Fruit fly (Drosophila melanogaster) whole organism, embryonic: ENCODE measurements around the gene Bet5.
A peak's percentile ranks its signal among the peaks of the same experiment; 100 is the strongest.

Source experiments
- Atf3 ChIP-seq: fragments of 200-800 bp; sonication (Bioruptor generic); optimal IDR thresholded peaks from 3 replicates; lab custom pipeline; 2016; ENCODE audit warnings: missing biosample characterization, missing genetic modification characterization
- CG11504 ChIP-seq: fragments of 200-800 bp; sonication (Bioruptor generic); optimal IDR thresholded peaks from 3 replicates; lab custom pipeline; 2019; ENCODE audit warnings: missing biosample characterization, mild to moderate bottlenecking, missing genetic modification characterization, moderate library complexity
- CG11723 ChIP-seq: fragments of 200-800 bp; sonication (Bioruptor generic); optimal IDR thresholded peaks from 2 replicates; lab custom pipeline; 2017; ENCODE audit warnings: missing biosample characterization, mild to moderate bottlenecking, missing genetic modification characterization
- CG12236 ChIP-seq: fragments of 200-800 bp; sonication (Bioruptor generic); optimal IDR thresholded peaks from 2 replicates; lab custom pipeline; 2016; ENCODE audit warnings: missing biosample characterization, missing genetic modification characterization
- CG14441 ChIP-seq: fragments of 200-800 bp; sonication (Bioruptor generic); IDR thresholded peaks from 2 replicates; pipeline ENCODE4 v1.3.6; 2022; ENCODE audit warnings: missing biosample characterization, missing genetic modification characterization
- CG14860 ChIP-seq: fragments of 200-800 bp; sonication (Bioruptor generic); IDR thresholded peaks from 3 replicates; pipeline ENCODE4 v1.3.6; 2022; ENCODE audit warnings: missing biosample characterization, missing genetic modification characterization; ENCODE audit not compliant: partially characterized antibody
- CG16779 ChIP-seq: fragments of 200-800 bp; sonication (Bioruptor generic); IDR thresholded peaks from 2 replicates; pipeline ENCODE4 v1.3.6; 2022; ENCODE audit warnings: missing biosample characterization, missing genetic modification characterization
- CG17359 ChIP-seq: fragments of 200-800 bp; sonication (Bioruptor generic); optimal IDR thresholded peaks from 3 replicates; lab custom pipeline; 2018; ENCODE audit warnings: missing biosample characterization, mild to moderate bottlenecking, missing genetic modification characterization, moderate library complexity
- CG34422 ChIP-seq: fragments of 200-800 bp; sonication (Bioruptor generic); IDR thresholded peaks from 3 replicates; pipeline ENCODE4 v1.3.6; 2022; ENCODE audit warnings: missing biosample characterization, missing genetic modification characterization
- CG5245 ChIP-seq: fragments of 200-800 bp; sonication (Bioruptor generic); optimal IDR thresholded peaks from 3 replicates; lab custom pipeline; 2016; ENCODE audit warnings: missing biosample characterization, missing genetic modification characterization
- CG5953 ChIP-seq: fragments of 200-800 bp; sonication (Bioruptor generic); IDR thresholded peaks from 2 replicates; pipeline ENCODE4 v1.3.6; 2022; ENCODE audit warnings: missing biosample characterization, missing genetic modification characterization
- CG6765 ChIP-seq: fragments of 200-800 bp; sonication (Bioruptor generic); optimal IDR thresholded peaks from 3 replicates; lab custom pipeline; 2017; ENCODE audit warnings: missing biosample characterization, mild to moderate bottlenecking, missing genetic modification characterization
- CG7556 ChIP-seq: fragments of 200-800 bp; sonication (Bioruptor generic); optimal IDR thresholded peaks from 2 replicates; lab custom pipeline; 2017; ENCODE audit warnings: missing biosample characterization, mild to moderate bottlenecking, missing genetic modification characterization
- CG7987 ChIP-seq: fragments of 200-800 bp; sonication (Bioruptor generic); optimal IDR thresholded peaks from 2 replicates; lab custom pipeline; 2018; ENCODE audit warnings: missing biosample characterization, mild to moderate bottlenecking, missing genetic modification characterization, moderate library complexity
- CG9609 ChIP-seq: fragments of 200-800 bp; sonication (Bioruptor generic); optimal IDR thresholded peaks from 3 replicates; lab custom pipeline; 2016; ENCODE audit warnings: missing biosample characterization, missing genetic modification characterization
- CG9876 ChIP-seq: fragments of 200-800 bp; sonication (Bioruptor generic); optimal IDR thresholded peaks from 2 replicates; lab custom pipeline; 2016; ENCODE audit warnings: missing biosample characterization, missing genetic modification characterization
- CHES-1-like ChIP-seq: fragments of 200-800 bp; sonication (Bioruptor generic); optimal IDR thresholded peaks from 2 replicates; lab custom pipeline; 2016; ENCODE audit warnings: missing biosample characterization, missing genetic modification characterization
- Dfd ChIP-seq, 2 experiments: fragments of >200 bp; optimal IDR thresholded peaks; 2 replicates each; lab custom pipeline; 2017; ENCODE audit warnings: missing biosample characterization in 2 of 2, missing genetic modification characterization in 2 of 2
- Lhr ChIP-seq: fragments of 200-800 bp; sonication (Bioruptor generic); optimal IDR thresholded peaks from 3 replicates; lab custom pipeline; 2017; ENCODE audit warnings: mild to moderate bottlenecking, missing biosample characterization, missing genetic modification reagents, missing genetic modification characterization
- Lpt ChIP-seq: fragments of >200 bp; optimal IDR thresholded peaks from 2 replicates; lab custom pipeline; 2018; ENCODE audit warnings: missing biosample characterization, missing genetic modification characterization
- Mad ChIP-seq: fragments of 200-800 bp; sonication (Bioruptor generic); optimal IDR thresholded peaks from 2 replicates; lab custom pipeline; 2016; ENCODE audit warnings: missing biosample characterization, missing genetic modification characterization
- NK7.1 ChIP-seq: fragments of 200-800 bp; sonication (Bioruptor generic); optimal IDR thresholded peaks from 3 replicates; lab custom pipeline; 2016; ENCODE audit warnings: missing biosample characterization, missing genetic modification characterization
- Nf-YA ChIP-seq: fragments of 200-800 bp; sonication (Bioruptor generic); IDR thresholded peaks from 2 replicates; pipeline ENCODE4 v1.3.6; 2022; ENCODE audit warnings: missing biosample characterization, missing genetic modification characterization
- Optix ChIP-seq: fragments of 200-800 bp; sonication (Bioruptor generic); IDR thresholded peaks from 3 replicates; pipeline ENCODE4 v1.3.6; 2022; ENCODE audit warnings: missing biosample characterization, missing genetic modification characterization
- PHDP ChIP-seq: fragments of 200-800 bp; sonication (Bioruptor generic); optimal IDR thresholded peaks from 3 replicates; lab custom pipeline; 2018; ENCODE audit warnings: missing biosample characterization, mild to moderate bottlenecking, missing genetic modification characterization, moderate library complexity
- Ravus ChIP-seq: fragments of 200-800 bp; sonication (Bioruptor generic); IDR thresholded peaks from 2 replicates; pipeline ENCODE4 v1.3.6; 2022; ENCODE audit warnings: missing biosample characterization, missing genetic modification characterization
- Rfx ChIP-seq: fragments of 200-800 bp; sonication (Bioruptor generic); IDR thresholded peaks from 2 replicates; pipeline ENCODE4 v1.3.6; 2022; ENCODE audit warnings: missing biosample characterization, missing genetic modification characterization
- Xbp1 ChIP-seq: fragments of 200-800 bp; sonication (Bioruptor generic); optimal IDR thresholded peaks from 3 replicates; lab custom pipeline; 2016; ENCODE audit warnings: missing biosample characterization, mild to moderate bottlenecking, missing genetic modification characterization
- ap ChIP-seq: fragments of 200-800 bp; sonication (Bioruptor generic); IDR thresholded peaks from 2 replicates; pipeline ENCODE4 v1.3.6; 2022; ENCODE audit warnings: missing biosample characterization, missing genetic modification characterization
- ato ChIP-seq: fragments of 200-800 bp; sonication (Bioruptor generic); IDR thresholded peaks from 2 replicates; pipeline ENCODE4 v1.3.6; 2022; ENCODE audit warnings: missing biosample characterization, missing genetic modification characterization; ENCODE audit not compliant: partially characterized antibody
- crp ChIP-seq, 2 experiments: fragments of 200-800 bp; sonication (Bioruptor generic); optimal IDR thresholded peaks; 2 replicates in 1 of 2; 3 replicates in 1 of 2; lab custom pipeline; 2017; ENCODE audit warnings: missing biosample characterization in 2 of 2, missing genetic modification characterization in 2 of 2, mild to moderate bottlenecking in 1 of 2, moderate library complexity in 1 of 2
- eve ChIP-seq, 2 experiments: fragments of >200 bp; optimal IDR thresholded peaks; 2 replicates each; lab custom pipeline; 2017; ENCODE audit warnings: missing biosample characterization in 2 of 2, missing genetic modification characterization in 2 of 2
- ham ChIP-seq: fragments of 200-800 bp; sonication (Bioruptor generic); IDR thresholded peaks from 2 replicates; pipeline ENCODE4 v1.3.6; 2022; ENCODE audit warnings: missing biosample characterization, missing genetic modification characterization
- kah ChIP-seq: fragments of 200-800 bp; sonication (Bioruptor generic); optimal IDR thresholded peaks from 2 replicates; lab custom pipeline; 2018; ENCODE audit warnings: missing biosample characterization, mild to moderate bottlenecking, missing genetic modification characterization
- kay ChIP-seq: fragments of 200-800 bp; sonication (Bioruptor generic); optimal IDR thresholded peaks from 2 replicates; lab custom pipeline; 2016; ENCODE audit warnings: missing biosample characterization, missing genetic modification characterization
- ken ChIP-seq: fragments of 200-800 bp; sonication (Bioruptor generic); IDR thresholded peaks from 3 replicates; pipeline ENCODE4 v1.3.6; 2022; ENCODE audit warnings: missing biosample characterization, missing genetic modification characterization
- klu ChIP-seq: fragments of 200-800 bp; sonication (Bioruptor generic); IDR thresholded peaks from 2 replicates; pipeline ENCODE4 v1.3.6; 2022; ENCODE audit warnings: missing biosample characterization, missing genetic modification characterization
- lmd ChIP-seq: fragments of 200-800 bp; sonication (Bioruptor generic); IDR thresholded peaks from 2 replicates; pipeline ENCODE4 v1.3.6; 2022; ENCODE audit warnings: missing biosample characterization, missing genetic modification characterization
- lola ChIP-seq, 3 experiments: fragments of >200 bp in 2 of 3; fragments of 200-800 bp in 1 of 3; sonication (Bioruptor generic) in 1 of 3; optimal IDR thresholded peaks; 2 replicates each; lab custom pipeline; 2017 to 2019; ENCODE audit warnings: missing biosample characterization in 3 of 3, missing genetic modification characterization in 3 of 3, mild to moderate bottlenecking in 1 of 3, moderate library complexity in 1 of 3
- odd ChIP-seq: fragments of 200-800 bp; sonication (Bioruptor generic); optimal IDR thresholded peaks from 2 replicates; lab custom pipeline; 2017; ENCODE audit warnings: missing biosample characterization, mild to moderate bottlenecking, missing genetic modification characterization
- pho ChIP-seq: fragments of 200-800 bp; sonication (Bioruptor generic); optimal IDR thresholded peaks from 2 replicates; lab custom pipeline; 2016; ENCODE audit warnings: missing biosample characterization, missing genetic modification characterization
- pita ChIP-seq: fragments of 200-800 bp; sonication (Bioruptor generic); optimal IDR thresholded peaks from 2 replicates; lab custom pipeline; 2017; ENCODE audit warnings: missing biosample characterization, mild to moderate bottlenecking, missing genetic modification characterization
- pum ChIP-seq: fragments of 200-800 bp; sonication (Bioruptor generic); optimal IDR thresholded peaks from 2 replicates; lab custom pipeline; 2016; ENCODE audit warnings: missing biosample characterization, missing genetic modification characterization
- ro ChIP-seq: fragments of 200-800 bp; sonication (Bioruptor generic); IDR thresholded peaks from 2 replicates; pipeline ENCODE4 v1.3.6; 2022; ENCODE audit warnings: missing biosample characterization, missing genetic modification characterization
- run ChIP-seq: fragments of 200-800 bp; sonication (Bioruptor generic); optimal IDR thresholded peaks from 3 replicates; lab custom pipeline; 2018; ENCODE audit warnings: missing biosample characterization, mild to moderate bottlenecking, missing genetic modification characterization
- sr ChIP-seq: fragments of 200-800 bp; sonication (Bioruptor generic); IDR thresholded peaks from 3 replicates; pipeline ENCODE4 v1.3.6; 2022; ENCODE audit warnings: missing biosample characterization, missing genetic modification characterization
- ssp ChIP-seq: fragments of 200-800 bp; sonication (Bioruptor generic); IDR thresholded peaks from 2 replicates; pipeline ENCODE4 v1.3.6; 2022; ENCODE audit warnings: missing biosample characterization, missing genetic modification characterization
- tll ChIP-seq, 2 experiments: fragments of 200-800 bp in 1 of 2; fragments of >200 bp in 1 of 2; sonication (Bioruptor generic) in 1 of 2; optimal IDR thresholded peaks; 2 replicates each; lab custom pipeline; 2017 to 2019; ENCODE audit warnings: missing biosample characterization in 2 of 2, missing genetic modification characterization in 2 of 2, mild to moderate bottlenecking in 1 of 2, moderate library complexity in 1 of 2
- unc-4 ChIP-seq: fragments of 200-800 bp; sonication (Bioruptor generic); IDR thresholded peaks from 2 replicates; pipeline ENCODE4 v1.3.6; 2022; ENCODE audit warnings: missing biosample characterization, missing genetic modification characterization; ENCODE audit not compliant: partially characterized antibody
- vfl ChIP-seq: fragments of 200-800 bp; sonication (Bioruptor generic); optimal IDR thresholded peaks from 2 replicates; lab custom pipeline; 2016; ENCODE audit warnings: missing biosample characterization, missing genetic modification characterization
- vvl ChIP-seq: fragments of 200-800 bp; sonication (Bioruptor generic); IDR thresholded peaks from 2 replicates; pipeline ENCODE4 v1.3.6; 2022; ENCODE audit warnings: missing biosample characterization, missing genetic modification characterization

Gene Bet5

DNA sequence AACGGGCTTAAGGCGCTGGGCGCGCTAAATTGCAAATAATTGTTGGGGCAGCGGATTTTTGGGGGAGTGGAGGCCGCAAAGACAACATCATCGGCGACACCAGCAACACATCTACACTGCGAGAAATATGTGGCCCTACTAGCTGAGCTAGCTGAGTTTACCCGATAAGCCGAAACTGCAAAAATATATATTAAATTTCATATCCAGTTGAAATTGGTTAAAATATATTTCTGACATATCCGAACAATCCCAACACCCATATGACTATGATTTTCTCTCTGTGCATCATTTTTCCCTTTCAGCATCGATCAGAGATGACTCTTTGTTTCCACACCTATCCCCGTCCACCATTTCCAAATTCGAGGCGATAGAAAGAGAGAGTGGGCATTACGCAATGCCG is 9.8 kb downstream of the Bet5 start (continued):
- TF ChIP-seq Lhr (peak; percentile 19), CG7556 (GFP tag; lab: Kevin White, UChicago) (peak; percentile 54), CG6765 (no peak), CG7987 (no peak), Dfd (GFP tag; optimal IDR thresholded peaks at IDR 0.05; lab: Kevin White, UChicago) (no peak), CG11504 (tag; lab: Kevin White, UChicago) (peak; percentile 86), Xbp1 (peak; percentile 76), ssp (peak; percentile 72), tll (GFP tag; optimal IDR thresholded peaks at IDR 0.05; lab: Kevin White, UChicago) (no peak), crp (GFP tag; optimal IDR thresholded peaks at IDR 0.05; lab: Kevin White, UChicago) (peak in 1 of 2 experiments; percentile 8), Lpt (GFP tag; lab: Kevin White, UChicago) (no peak), CG11723 (GFP tag; lab: Kevin White, UChicago) (peak; percentile 47), sr (GFP tag; lab: Robert Waterston, UW) (peak; percentile 57; the same call in 1 of the 3 replicates), eve (GFP tag; optimal IDR thresholded peaks at IDR 0.05; lab: Kevin White, UChicago) (no peak), kay (GFP tag; lab: Kevin White, UChicago) (no peak), lola (GFP tag; optimal IDR thresholded peaks at IDR 0.05; lab: Kevin White, UChicago) (peak in 1 of 3 experiments; percentile 43), kah (GFP tag; lab: Kevin White, UChicago) (peak; percentile 40), Ravus (GFP tag; lab: Robert Waterston, UW) (peak; percentile 51), CG9876 (GFP tag; lab: Kevin White, UChicago) (no peak), CG5953 (GFP tag; lab: Robert Waterston, UW) (peak; percentile 67; the same call in 1 of the 2 replicates), Rfx (GFP tag; lab: Robert Waterston, UW) (peak; percentile 84), Mad (GFP tag; lab: Kevin White, UChicago) (no peak), CG16779 (GFP tag; lab: Robert Waterston, UW) (0 out of 2 replicates have a peak, but pooled peaks have one; percentile 49), unc-4 (GFP tag; lab: Robert Waterston, UW) (no peak), CG14441 (GFP tag; lab: Robert Waterston, UW) (peak; percentile 89), ro (peak; percentile 67), klu (GFP tag; lab: Robert Waterston, UW) (peak; percentile 52), CG9609 (GFP tag; lab: Kevin White, UChicago) (peak; percentile 60), odd (GFP tag; lab: Kevin White, UChicago) (peak; percentile 60), CG5245 (peak; percentile 63), NK7.1 (GFP tag; lab: Kevin White, UChicago) (no peak), CG34422 (GFP tag; lab: Robert Waterston, UW) (peak; percentile 82), pum (GFP tag; lab: Kevin White, UChicago) (peak; percentile 59), CG17359 (tag; lab: Kevin White, UChicago) (peak; percentile 85), lmd (GFP tag; lab: Robert Waterston, UW) (peak; percentile 85), ap (GFP tag; lab: Robert Waterston, UW) (peak; percentile 76), Atf3 (GFP tag; lab: Kevin White, UChicago) (peak; percentile 29), Optix (GFP tag; lab: Robert Waterston, UW) (peak; percentile 66), ken (GFP tag; lab: Robert Waterston, UW) (peak; percentile 41; the same call in 1 of the 3 replicates), CG12236 (GFP tag; lab: Kevin White, UChicago) (peak; percentile 22), vvl (GFP tag; lab: Robert Waterston, UW) (peak; percentile 89), ato (no peak), CG14860 (GFP tag; lab: Robert Waterston, UW) (no peak), pho (GFP tag; lab: Kevin White, UChicago) (no peak), run (tag; lab: Kevin White, UChicago) (peak; percentile 36), ham (no peak), CHES-1-like (GFP tag; lab: Kevin White, UChicago) (peak; percentile 21), pita (GFP tag; lab: Kevin White, UChicago) (no peak), Nf-YA (peak; percentile 70), vfl (no peak), PHDP (tag; lab: Kevin White, UChicago) (peak; percentile 68)
